Worm (Caenorhabditis elegans) whole organism, late embryonic: ENCODE data around the gene sdz-6.

Experiments
- ceh-19 ChIP-seq: fragments of 200-800 bp; sonication (Bioruptor generic); optimal IDR thresholded peaks from 2 replicates; lab custom pipeline; 2018; ENCODE audit warnings: mild to moderate bottlenecking, missing genetic modification characterization, missing compliant biosample characterization
- ceh-24 ChIP-seq: sonication (generic microtip); optimal IDR thresholded peaks from 2 replicates; lab custom pipeline; 2016; ENCODE audit warnings: mild to moderate bottlenecking, missing genetic modification characterization, missing compliant biosample characterization
- dve-1 ChIP-seq: sonication (generic microtip); optimal IDR thresholded peaks from 2 replicates; lab custom pipeline; 2017; ENCODE audit warnings: antibody characterized with exemption, mild to moderate bottlenecking, missing genetic modification characterization, missing compliant biosample characterization
- hlh-15 ChIP-seq: sonication (generic microtip); optimal IDR thresholded peaks from 2 replicates; lab custom pipeline; 2016; ENCODE audit warnings: missing genetic modification characterization, missing compliant biosample characterization
- pha-4 ChIP-seq: fragments of 150-350 bp; optimal IDR thresholded peaks from 2 replicates; lab custom pipeline; 2018; ENCODE audit warnings: missing biosample characterization, missing genetic modification reagents, missing genetic modification characterization
- rnt-1 ChIP-seq: sonication (generic microtip); optimal IDR thresholded peaks from 2 replicates; lab custom pipeline; 2016; ENCODE audit warnings: missing genetic modification characterization, missing compliant biosample characterization
- unc-42 ChIP-seq: sonication (generic microtip); optimal IDR thresholded peaks from 2 replicates; lab custom pipeline; 2016; ENCODE audit warnings: missing genotype, missing genetic modification characterization, missing compliant biosample characterization

ce11 chrV:19308137-19308536 is 12.3 kb upstream of the sdz-6 start:
- TF ChIP-seq ceh-24 = no peak
- no peak for TF ChIP-seq rnt-1 (tag; lab: Kevin White, UChicago)
- no peak for TF ChIP-seq hlh-15
- no peak for TF ChIP-seq dve-1 (tag; lab: Kevin White, UChicago)
- no peak for TF ChIP-seq pha-4 (tag; lab: Kevin White, UChicago)
- no peak for TF ChIP-seq ceh-19 (GFP tag; lab: Kevin White, UChicago)
- no peak for TF ChIP-seq unc-42 (tag; lab: Kevin White, UChicago)
